Worm (Caenorhabditis elegans): ENCODE measurements around the gene Y45F10C.6.
"Not testable (repeated sequence)": the region's sequence is repeated elsewhere in the genome, so short reads cannot be mapped to it uniquely, and the experiment has no call there.

Y45F10C.6 gene

ce11 chrIV:13652023-13652422, at the start of gene Y45F10C.6:
TSS of gene Y45F10C.6 (plus strand) at chrIV:13652323.
- not testable (repeated sequence) for TF ChIP-seq mab-5 (tag; optimal IDR thresholded peaks at IDR 0.05); cnd-1 (tag; optimal IDR thresholded peaks at IDR 0.05); sem-2 (GFP tag; optimal IDR thresholded peaks at IDR 0.05)

- TF ChIP-seq nhr-2 (tag; optimal IDR thresholded peaks at IDR 0.05) (no peak), snpc-4 (tag; optimal IDR thresholded peaks at IDR 0.05) (no peak), mab-5 (tag; optimal IDR thresholded peaks at IDR 0.05) (no peak), drap-1 (GFP tag; optimal IDR thresholded peaks at IDR 0.05) (no peak), nhr-12 (tag; optimal IDR thresholded peaks at IDR 0.05) (no peak)
Measured at ce11 chrIV:13609755-13610154, 42.4 kb upstream of the Y45F10C.6 start, which contains the start of gene C08F11.13. TSS of gene C08F11.13 (minus strand) at chrIV:13609892.

- TF ChIP-seq lin-32 (GFP tag; optimal IDR thresholded peaks at IDR 0.05) (no peak), lin-13 (tag; optimal IDR thresholded peaks at IDR 0.05) (no peak), sptf-1 (tag; optimal IDR thresholded peaks at IDR 0.05) (no peak), unc-120 (tag; optimal IDR thresholded peaks at IDR 0.05; ENCODE audit: poor library complexity, severe bottlenecking) (no peak), mab-5 (tag; optimal IDR thresholded peaks at IDR 0.05) (no peak), snpc-4 (tag; optimal IDR thresholded peaks at IDR 0.05) (no peak), nhr-237 (tag; optimal IDR thresholded peaks at IDR 0.05) (no peak), zip-8 (tag; optimal IDR thresholded peaks at IDR 0.05) (no peak), bed-3 (GFP tag; optimal IDR thresholded peaks at IDR 0.05) (no peak), elt-3 (tag; optimal IDR thresholded peaks at IDR 0.05) (no peak), nhr-2 (tag; optimal IDR thresholded peaks at IDR 0.05) (no peak), ceh-83 (GFP tag; optimal IDR thresholded peaks at IDR 0.05) (no peak), nhr-76 (tag; optimal IDR thresholded peaks at IDR 0.05) (no peak), ham-2 (GFP tag; optimal IDR thresholded peaks at IDR 0.05) (no peak), ces-1 (GFP tag; optimal IDR thresholded peaks at IDR 0.05) (no peak), hlh-1 (tag; optimal IDR thresholded peaks at IDR 0.05) (no peak), ceh-43 (GFP tag; optimal IDR thresholded peaks at IDR 0.05) (no peak), mep-1 (tag; optimal IDR thresholded peaks at IDR 0.05) (no peak)
Measured at ce11 chrIV:13619203-13619602, 32.9 kb upstream of the Y45F10C.6 start, which contains the start of gene C08F11.3. TSS of gene C08F11.3 (plus strand) at chrIV:13619503.

- TF ChIP-seq zip-8 (tag; optimal IDR thresholded peaks at IDR 0.05) (no peak), nhr-12 (tag; optimal IDR thresholded peaks at IDR 0.05) (no peak), ceh-39 (tag; optimal IDR thresholded peaks at IDR 0.05) (no peak), elt-3 (tag; optimal IDR thresholded peaks at IDR 0.05) (no peak), unc-120 (tag; optimal IDR thresholded peaks at IDR 0.05; ENCODE audit: poor library complexity, severe bottlenecking) (no peak), M03D4.4 (tag; optimal IDR thresholded peaks at IDR 0.05) (no peak), ham-2 (GFP tag; optimal IDR thresholded peaks at IDR 0.05) (no peak), lsy-2 (tag; optimal IDR thresholded peaks at IDR 0.05) (no peak), mab-5 (tag; optimal IDR thresholded peaks at IDR 0.05) (no peak), unc-39 (tag; optimal IDR thresholded peaks at IDR 0.05) (no peak), ceh-83 (GFP tag; optimal IDR thresholded peaks at IDR 0.05) (no peak), pha-4 (tag; optimal IDR thresholded peaks at IDR 0.05) (no peak), mls-2 (tag; optimal IDR thresholded peaks at IDR 0.05) (no peak), elt-1 (tag; optimal IDR thresholded peaks at IDR 0.05; ENCODE audit: borderline replicate concordance, insufficient read depth) (no peak), nhr-237 (tag; optimal IDR thresholded peaks at IDR 0.05) (no peak), sptf-1 (tag; optimal IDR thresholded peaks at IDR 0.05) (no peak), unc-62 (GFP tag; optimal IDR thresholded peaks at IDR 0.05) (no peak), bed-3 (GFP tag; optimal IDR thresholded peaks at IDR 0.05) (no peak), ceh-43 (GFP tag; optimal IDR thresholded peaks at IDR 0.05) (no peak)
Measured at ce11 chrIV:13623533-13623932, 28.6 kb upstream of the Y45F10C.6 start, which contains the start of gene C08F11.1. TSS of gene C08F11.1 (plus strand) at chrIV:13623833.

- TF ChIP-seq lin-13 (tag; optimal IDR thresholded peaks at IDR 0.05) (no peak), nhr-28 (tag; optimal IDR thresholded peaks at IDR 0.05) (no peak), hlh-1 (tag; optimal IDR thresholded peaks at IDR 0.05) (no peak), flh-1 (GFP tag; optimal IDR thresholded peaks at IDR 0.05) (no peak), bed-3 (GFP tag; optimal IDR thresholded peaks at IDR 0.05) (no peak), sptf-1 (tag; optimal IDR thresholded peaks at IDR 0.05) (no peak), nhr-237 (tag; optimal IDR thresholded peaks at IDR 0.05) (no peak), ceh-43 (GFP tag; optimal IDR thresholded peaks at IDR 0.05) (no peak), lsy-2 (tag; optimal IDR thresholded peaks at IDR 0.05) (no peak), pha-4 (tag; optimal IDR thresholded peaks at IDR 0.05) (no peak), ceh-39 (tag; optimal IDR thresholded peaks at IDR 0.05) (no peak), nhr-2 (tag; optimal IDR thresholded peaks at IDR 0.05) (no peak), tbx-8 (GFP tag; optimal IDR thresholded peaks at IDR 0.05) (no peak), zip-8 (tag; optimal IDR thresholded peaks at IDR 0.05) (no peak), unc-39 (tag; optimal IDR thresholded peaks at IDR 0.05) (no peak), drap-1 (GFP tag; optimal IDR thresholded peaks at IDR 0.05) (no peak), mep-1 (tag; optimal IDR thresholded peaks at IDR 0.05) (no peak), blmp-1 (tag; optimal IDR thresholded peaks at IDR 0.05) (no peak), elt-3 (tag; optimal IDR thresholded peaks at IDR 0.05) (no peak), nhr-12 (tag; optimal IDR thresholded peaks at IDR 0.05) (no peak)
Measured at ce11 chrIV:13626469-13626868, 25.7 kb upstream of the Y45F10C.6 start, which contains the start of gene sru-21. TSS of gene sru-21 (plus strand) at chrIV:13626769.

All from whole organism, mixed stage, embryonic.